Worm (Caenorhabditis elegans): ENCODE measurements around the gene lec-9.
A peak's percentile ranks its signal among the peaks of the same experiment; 100 is the strongest.
"Not testable (repeated sequence)": the region's sequence is repeated elsewhere in the genome, so short reads cannot be mapped to it uniquely, and the experiment has no call there.

The lec-9 gene

DNA sequence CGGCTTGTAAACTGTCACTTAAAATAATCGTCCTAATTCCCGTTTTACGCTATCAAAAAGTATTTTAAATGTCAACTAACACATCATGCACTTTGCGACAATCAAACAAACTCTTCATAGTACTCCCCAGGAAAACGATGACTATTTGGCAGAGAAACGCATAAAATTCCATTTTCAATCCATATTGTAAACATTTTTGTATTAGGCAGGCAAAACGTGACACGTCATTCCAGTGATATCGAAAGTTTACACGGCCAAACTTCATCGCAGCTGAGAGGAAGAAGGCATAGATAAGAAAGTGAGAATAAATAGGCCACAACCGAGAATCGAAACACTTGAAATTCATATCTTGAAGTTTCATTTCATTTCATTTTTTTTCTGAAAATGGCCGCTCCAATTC, at the start of gene lec-9:
Gene lec-9, plus strand, starts transcription at position 349 of the 400 bp plus-strand sequence.
- TF ChIP-seq klf-2 (GFP tag; conservative IDR thresholded peaks at IDR 0.05) (no peak), ztf-29 (GFP tag; IDR thresholded peaks at IDR 0.05) (no peak), med-1 (GFP tag; optimal IDR thresholded peaks at IDR 0.05; ENCODE audit: insufficient read depth) (no peak), cog-1 (tag; optimal IDR thresholded peaks at IDR 0.05) (no peak), ztf-23 (GFP tag; IDR thresholded peaks at IDR 0.05) (no peak)

- not testable (repeated sequence) for TF ChIP-seq klf-2 (GFP tag; conservative IDR thresholded peaks at IDR 0.05); med-1 (GFP tag; optimal IDR thresholded peaks at IDR 0.05; ENCODE audit: insufficient read depth); cog-1 (tag; optimal IDR thresholded peaks at IDR 0.05)
Observed at ce11 chrX:17550755-17551154, 49.5 kb upstream of the lec-9 start, which contains the start of gene hlh-28. Gene hlh-28 (plus strand): TSS chrX:17551055.

ce11 chrX:17553772-17554171, 46.5 kb upstream of the lec-9 start:
- TF ChIP-seq ztf-23 (GFP tag; IDR thresholded peaks at IDR 0.05) = no peak
- no peak for TF ChIP-seq flt-1 (GFP tag; IDR thresholded peaks at IDR 0.05)
- TF ChIP-seq T22C8.4 (GFP tag; IDR thresholded peaks at IDR 0.05) = no peak
- TF ChIP-seq tab-1 (GFP tag; IDR thresholded peaks at IDR 0.05) = no peak
- TF ChIP-seq klf-2 (GFP tag; conservative IDR thresholded peaks at IDR 0.05) = no peak
- no peak for TF ChIP-seq ref-1 (GFP tag; conservative IDR thresholded peaks at IDR 0.05)
- TF ChIP-seq cog-1 (tag; optimal IDR thresholded peaks at IDR 0.05) = no peak
- no peak for TF ChIP-seq med-1 (GFP tag; optimal IDR thresholded peaks at IDR 0.05; ENCODE audit: insufficient read depth)
- TF ChIP-seq ztf-29 (GFP tag; IDR thresholded peaks at IDR 0.05) = no peak

ce11 chrX:17562195-17562594, 38.1 kb upstream of the lec-9 start:
- no peak for TF ChIP-seq ztf-23 (GFP tag; IDR thresholded peaks at IDR 0.05)
- TF ChIP-seq tab-1 (GFP tag; IDR thresholded peaks at IDR 0.05) = 0 out of 2 replicates have a peak, but pooled peaks have one; percentile 11

ce11 chrX:17563411-17563810, 36.9 kb upstream of the lec-9 start, which contains the start of gene F31A3.5:
Gene F31A3.5 (minus strand): TSS chrX:17563610.
- no peak for TF ChIP-seq ztf-23 (GFP tag; IDR thresholded peaks at IDR 0.05)
- no peak for TF ChIP-seq ref-1 (GFP tag; conservative IDR thresholded peaks at IDR 0.05)
- TF ChIP-seq med-1 (GFP tag; optimal IDR thresholded peaks at IDR 0.05; ENCODE audit: insufficient read depth) = no peak
- no peak for TF ChIP-seq tab-1 (GFP tag; IDR thresholded peaks at IDR 0.05)
- TF ChIP-seq flt-1 (GFP tag; IDR thresholded peaks at IDR 0.05) = no peak
- TF ChIP-seq ztf-29 (GFP tag; IDR thresholded peaks at IDR 0.05) = no peak
- no peak for TF ChIP-seq klf-2 (GFP tag; conservative IDR thresholded peaks at IDR 0.05)
- no peak for TF ChIP-seq T22C8.4 (GFP tag; IDR thresholded peaks at IDR 0.05)
- no peak for TF ChIP-seq cog-1 (tag; optimal IDR thresholded peaks at IDR 0.05)

DNA sequence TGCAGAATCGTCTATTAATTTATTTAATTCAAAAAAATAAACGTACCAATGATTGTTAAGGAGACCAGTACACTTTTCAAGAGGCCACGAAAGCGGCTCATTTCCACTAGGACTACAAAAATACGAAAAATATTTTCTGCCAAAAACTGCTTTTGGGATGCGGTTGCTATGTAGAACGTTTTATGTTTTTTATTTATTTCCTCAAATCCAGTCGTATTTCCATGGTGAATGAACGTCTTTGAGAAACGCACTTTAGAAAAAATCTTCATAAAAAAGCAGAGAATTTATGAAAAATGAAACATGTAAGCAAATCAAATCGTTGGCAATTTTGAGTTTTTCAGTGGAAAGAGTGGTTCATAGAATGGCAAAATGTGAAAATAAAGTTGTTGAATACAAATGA, 32.9 kb upstream of the lec-9 start, which contains the start of gene F39B3.7:
Gene F39B3.7, minus strand, starts transcription at position 101 of the 400 bp plus-strand sequence.
- TF ChIP-seq ztf-29 (GFP tag; IDR thresholded peaks at IDR 0.05) (no peak), klf-2 (GFP tag; conservative IDR thresholded peaks at IDR 0.05) (no peak), T22C8.4 (GFP tag; IDR thresholded peaks at IDR 0.05) (no peak), cog-1 (tag; optimal IDR thresholded peaks at IDR 0.05) (no peak), ref-1 (GFP tag; conservative IDR thresholded peaks at IDR 0.05) (no peak), tab-1 (GFP tag; IDR thresholded peaks at IDR 0.05) (no peak), med-1 (GFP tag; optimal IDR thresholded peaks at IDR 0.05; ENCODE audit: insufficient read depth) (no peak), flt-1 (GFP tag; IDR thresholded peaks at IDR 0.05) (no peak), ztf-23 (GFP tag; IDR thresholded peaks at IDR 0.05) (no peak)

- not testable (repeated sequence) for TF ChIP-seq T22C8.4, ztf-29, ztf-23 (GFP tag; IDR thresholded peaks at IDR 0.05)
Observed at ce11 chrX:17579011-17579410, 21.3 kb upstream of the lec-9 start, which contains the start of gene F39B3.3. Gene F39B3.3 (minus strand): TSS chrX:17579111.

- no peak for TF ChIP-seq cog-1 (tag; optimal IDR thresholded peaks at IDR 0.05)
- no peak for TF ChIP-seq ref-1 (GFP tag; conservative IDR thresholded peaks at IDR 0.05)
- no peak for TF ChIP-seq flt-1 (GFP tag; IDR thresholded peaks at IDR 0.05)
- TF ChIP-seq ztf-29 (GFP tag; IDR thresholded peaks at IDR 0.05) = no peak
- no peak for TF ChIP-seq tab-1 (GFP tag; IDR thresholded peaks at IDR 0.05)
- no peak for TF ChIP-seq ztf-23 (GFP tag; IDR thresholded peaks at IDR 0.05)
- no peak for TF ChIP-seq klf-2 (GFP tag; conservative IDR thresholded peaks at IDR 0.05)
- no peak for TF ChIP-seq T22C8.4 (GFP tag; IDR thresholded peaks at IDR 0.05)
- no peak for TF ChIP-seq med-1 (GFP tag; optimal IDR thresholded peaks at IDR 0.05; ENCODE audit: insufficient read depth)
Observed at ce11 chrX:17579779-17580178, 20.5 kb upstream of the lec-9 start, which contains the start of gene frpr-7. Gene frpr-7 (minus strand): TSS chrX:17579879.

- TF ChIP-seq klf-2 (GFP tag; conservative IDR thresholded peaks at IDR 0.05) (no peak), ref-1 (GFP tag; conservative IDR thresholded peaks at IDR 0.05) (no peak), T22C8.4 (GFP tag; IDR thresholded peaks at IDR 0.05) (no peak)
Observed at ce11 chrX:17598712-17599111, 1.6 kb upstream of the lec-9 start.

- TF ChIP-seq tab-1 (GFP tag; IDR thresholded peaks at IDR 0.05) (no peak), ref-1 (GFP tag; conservative IDR thresholded peaks at IDR 0.05) (no peak), ztf-23 (GFP tag; IDR thresholded peaks at IDR 0.05) (no peak), cog-1 (tag; optimal IDR thresholded peaks at IDR 0.05) (no peak), med-1 (GFP tag; optimal IDR thresholded peaks at IDR 0.05; ENCODE audit: insufficient read depth) (no peak), flt-1 (GFP tag; IDR thresholded peaks at IDR 0.05) (no peak), klf-2 (GFP tag; conservative IDR thresholded peaks at IDR 0.05) (no peak)
Observed at ce11 chrX:17601345-17601744, 1.1 kb downstream of the lec-9 start.

ce11 chrX:17609948-17610347, 9.7 kb downstream of the lec-9 start, which contains the start of gene C16H3.3:
Gene C16H3.3 (minus strand): TSS chrX:17610048.
- TF ChIP-seq flt-1 (GFP tag; IDR thresholded peaks at IDR 0.05) (no peak), T22C8.4 (GFP tag; IDR thresholded peaks at IDR 0.05) (no peak)
